Worm (Caenorhabditis elegans) whole organism, L4 larva: ENCODE measurements around the gene srx-21.

Experiments used
- aha-1 ChIP-seq: fragments of 150-350 bp; peaks from one replicate; lab custom pipeline; 2014; ENCODE audit warnings: missing biosample characterization, missing genetic modification characterization
- cey-2 ChIP-seq: sonication (generic microtip); optimal IDR thresholded peaks from 3 replicates; lab custom pipeline; 2017; ENCODE audit warnings: missing genetic modification characterization, mild to moderate bottlenecking, missing compliant biosample characterization, antibody characterized with exemption, borderline replicate concordance; ENCODE audit not compliant: insufficient read depth
- fkh-10 ChIP-seq: fragments of 150-350 bp; optimal IDR thresholded peaks from 2 replicates; lab custom pipeline; 2014; ENCODE audit warnings: missing biosample characterization, missing genetic modification reagents, missing genetic modification characterization
- lin-15B ChIP-seq: fragments of 150-350 bp; sonication (generic microtip); optimal IDR thresholded peaks from 3 replicates; lab custom pipeline; 2014; ENCODE audit warnings: missing biosample characterization, missing genetic modification characterization
- lsy-2 ChIP-seq, 2 experiments: fragments of 150-350 bp in 1 of 2; sonication (generic microtip) in 1 of 2; optimal IDR thresholded peaks; 2 replicates each; lab custom pipeline; 2014 to 2017; ENCODE audit warnings: missing biosample characterization in 2 of 2, missing genetic modification characterization in 2 of 2
- nhr-6 ChIP-seq: fragments of 150-350 bp; optimal IDR thresholded peaks from 2 replicates; lab custom pipeline; 2014; ENCODE audit warnings: missing biosample characterization, missing genetic modification characterization
- unc-39 ChIP-seq: sonication (generic microtip); optimal IDR thresholded peaks from 2 replicates; lab custom pipeline; 2017; ENCODE audit warnings: missing biosample characterization, missing genetic modification characterization
- vab-7 ChIP-seq: fragments of 200-800 bp; sonication (Bioruptor generic); IDR thresholded peaks from 2 replicates; pipeline ENCODE4 v1.3.6; 2022; ENCODE audit warnings: missing genetic modification reagents, missing genetic modification characterization, missing compliant biosample characterization

DNA sequence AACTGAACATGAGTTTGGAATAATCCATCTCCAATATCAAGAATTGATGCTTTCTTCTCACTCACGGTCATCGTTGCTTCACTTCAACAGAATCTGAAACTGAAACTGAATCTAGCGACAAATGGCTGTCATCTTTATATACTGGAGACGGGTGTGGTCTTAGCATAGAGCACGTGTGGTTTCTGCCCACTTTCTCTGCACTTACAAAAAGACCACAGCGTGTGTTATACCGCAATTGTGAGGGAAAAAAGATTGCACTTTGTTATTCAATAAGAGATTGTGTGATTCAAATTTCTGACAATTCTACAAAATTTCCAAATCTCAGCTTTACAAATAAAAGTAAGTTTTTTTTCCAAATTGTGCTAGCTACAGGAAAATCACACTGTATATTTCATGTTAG lies 30.7 kb upstream of the srx-21 start, which contains the start of gene F48G7.12:
- TF ChIP-seq nhr-6 (tag; lab: Kevin White, UChicago) (no peak), unc-39 (tag; lab: Kevin White, UChicago) (no peak), lin-15B (tag; lab: Kevin White, UChicago) (no peak), cey-2 (tag; lab: Kevin White, UChicago) (no peak), lsy-2 (tag; optimal IDR thresholded peaks at IDR 0.05; lab: Kevin White, UChicago) (no peak), vab-7 (GFP tag; lab: Robert Waterston, UW) (no peak), aha-1 (tag; lab: Kevin White, UChicago) (no peak), fkh-10 (GFP tag; lab: Kevin White, UChicago) (no peak)
